Fruit fly (Drosophila melanogaster): ENCODE results near the gene Mkp.

Gene Mkp

DNA sequence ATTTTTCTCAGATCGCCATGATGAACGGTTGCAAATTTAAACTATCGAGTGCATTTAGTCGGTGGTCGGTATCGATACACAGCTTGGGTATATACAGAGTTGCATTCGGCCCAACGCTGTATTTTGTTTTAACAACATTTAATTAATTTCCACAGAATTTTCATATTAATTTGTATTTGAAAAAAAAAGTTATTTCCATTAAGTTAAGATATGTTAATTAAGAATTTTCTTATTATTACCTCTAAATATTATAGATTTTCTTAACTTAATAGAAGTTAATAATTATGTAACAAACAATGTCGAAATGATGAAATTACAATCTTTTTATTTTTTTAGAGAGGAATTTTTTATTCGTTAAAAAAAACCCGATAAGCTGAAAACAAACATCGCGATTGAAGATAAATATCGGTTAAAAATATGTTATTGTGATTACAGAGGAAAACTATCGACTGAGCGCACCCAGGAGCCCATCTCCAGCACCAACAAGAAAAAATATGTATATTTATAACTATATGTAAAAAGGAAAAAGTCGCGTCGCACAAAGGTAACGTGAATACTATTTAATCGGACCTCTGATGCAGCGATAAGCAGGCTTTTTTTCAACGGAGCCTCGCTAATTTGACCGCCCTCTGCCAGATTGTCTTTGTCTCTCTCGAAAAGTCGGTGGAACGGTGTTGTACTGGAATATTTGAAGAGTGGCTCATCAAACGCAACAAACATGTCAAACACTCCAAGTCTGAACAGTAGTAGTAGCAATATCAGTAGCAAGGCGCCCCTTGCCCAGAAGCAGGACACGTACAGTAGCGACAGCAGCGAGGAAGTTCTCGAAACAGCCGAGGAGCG is 15.6 kb upstream of the Mkp start, which contains the start of the genes rno and mri (continued):
- peak; percentile 28 for TF ChIP-seq Sox102F (GFP tag; optimal IDR thresholded peaks at IDR 0.05)
- peak; percentile 81 for TF ChIP-seq fkh (GFP tag; optimal IDR thresholded peaks at IDR 0.05)
- TF ChIP-seq CG31627 (GFP tag; optimal IDR thresholded peaks at IDR 0.05), result peak; percentile 40
- no peak for TF ChIP-seq CG11902 (GFP tag; optimal IDR thresholded peaks at IDR 0.05)
- TF ChIP-seq CG3919 (GFP tag; optimal IDR thresholded peaks at IDR 0.05), result peak; percentile 59

DNA sequence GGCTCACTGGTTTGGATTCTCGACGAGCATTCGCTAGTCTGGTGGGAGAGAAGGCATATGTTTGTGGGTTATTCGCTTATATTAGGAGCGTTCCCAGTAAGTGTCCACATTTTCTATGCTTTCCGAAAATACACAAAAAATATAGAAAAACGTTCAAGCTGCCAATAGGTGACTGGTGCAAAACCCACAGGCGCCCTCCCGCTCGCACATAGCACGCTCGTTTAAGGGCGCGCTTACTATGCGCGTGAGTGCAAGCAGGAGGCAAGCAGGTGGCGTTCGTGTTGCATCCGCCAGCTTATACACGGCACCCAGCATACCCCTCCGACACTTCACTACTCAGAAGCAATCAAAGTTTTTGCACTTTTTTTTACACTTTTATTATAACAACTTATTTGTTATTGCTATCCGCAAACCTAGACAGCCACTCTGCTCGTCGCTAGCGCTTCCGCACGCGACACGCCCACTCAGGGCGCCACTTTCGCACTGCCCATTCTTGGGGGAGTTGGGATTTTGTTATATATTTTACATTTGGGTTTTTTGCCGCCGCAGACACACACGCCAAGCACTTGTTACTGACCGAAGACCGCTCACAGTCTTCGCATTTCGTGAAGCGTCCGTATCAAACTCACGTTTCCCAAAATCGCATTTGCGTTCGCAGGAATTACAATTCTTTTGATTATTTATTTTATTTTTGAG is 14.9 kb upstream of the Mkp start:
- TF ChIP-seq CG3032 (tag; optimal IDR thresholded peaks at IDR 0.05) (no peak), CG9139 (GFP tag; optimal IDR thresholded peaks at IDR 0.05) (no peak), CG8319 (GFP tag; optimal IDR thresholded peaks at IDR 0.05) (no peak), CG34406 (GFP tag; optimal IDR thresholded peaks at IDR 0.05) (no peak), CG11294 (GFP tag; IDR thresholded peaks at IDR 0.05) (no peak), Blimp-1 (GFP tag; optimal IDR thresholded peaks at IDR 0.05) (no peak), Eip93F (GFP tag; optimal IDR thresholded peaks at IDR 0.05) (no peak), topi (GFP tag; optimal IDR thresholded peaks at IDR 0.05) (no peak), pdm3 (GFP tag; optimal IDR thresholded peaks at IDR 0.05) (no peak), CG6854 (GFP tag; optimal IDR thresholded peaks at IDR 0.05) (no peak), CG7368 (GFP tag; optimal IDR thresholded peaks at IDR 0.05) (no peak), fkh (GFP tag; optimal IDR thresholded peaks at IDR 0.05) (no peak), CG6163 (GFP tag; IDR thresholded peaks at IDR 0.05) (peak; percentile 68), Eip75B (GFP tag; optimal IDR thresholded peaks at IDR 0.05) (no peak), salr (GFP tag; optimal IDR thresholded peaks at IDR 0.05) (peak in 1 of 2 experiments; percentile 24), eg (GFP tag; IDR thresholded peaks at IDR 0.05) (peak; percentile 65), cyc (GFP tag; optimal IDR thresholded peaks at IDR 0.05) (no peak), Lpt (GFP tag; optimal IDR thresholded peaks at IDR 0.05) (peak; percentile 36), Gug (GFP tag; IDR thresholded peaks at IDR 0.05) (peak; percentile 33; the same call in 1 of the 2 replicates)

DNA sequence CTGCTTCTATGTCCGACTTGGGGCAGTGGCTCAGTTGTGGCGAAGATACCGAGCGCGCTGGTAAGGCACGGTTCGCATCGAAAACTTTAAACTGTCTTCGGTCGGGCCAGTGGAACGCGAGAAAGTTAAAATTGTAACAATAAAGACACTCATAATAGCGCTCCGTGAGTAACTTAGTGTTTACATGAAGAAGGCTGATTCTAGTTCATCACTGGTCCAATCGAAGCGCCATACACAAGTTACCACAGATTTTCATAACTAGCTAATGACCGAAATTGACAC is 4.1 kb downstream of the Mkp start:
- TF ChIP-seq CG8119 (GFP tag; IDR thresholded peaks at IDR 0.05), result no peak
- TF ChIP-seq CG11294 (GFP tag; IDR thresholded peaks at IDR 0.05), result no peak
- no peak for TF ChIP-seq fd85E (GFP tag; optimal IDR thresholded peaks at IDR 0.05)
- TF ChIP-seq Hr39 (GFP tag; optimal IDR thresholded peaks at IDR 0.05), result no peak
- no peak for TF ChIP-seq Ets21C (GFP tag; optimal IDR thresholded peaks at IDR 0.05)
- 0 out of 3 replicates have a peak, but pooled peaks have one; percentile 3 for TF ChIP-seq CG6163 (GFP tag; IDR thresholded peaks at IDR 0.05)
- no peak for TF ChIP-seq Sox14 (GFP tag; optimal IDR thresholded peaks at IDR 0.05)

DNA sequence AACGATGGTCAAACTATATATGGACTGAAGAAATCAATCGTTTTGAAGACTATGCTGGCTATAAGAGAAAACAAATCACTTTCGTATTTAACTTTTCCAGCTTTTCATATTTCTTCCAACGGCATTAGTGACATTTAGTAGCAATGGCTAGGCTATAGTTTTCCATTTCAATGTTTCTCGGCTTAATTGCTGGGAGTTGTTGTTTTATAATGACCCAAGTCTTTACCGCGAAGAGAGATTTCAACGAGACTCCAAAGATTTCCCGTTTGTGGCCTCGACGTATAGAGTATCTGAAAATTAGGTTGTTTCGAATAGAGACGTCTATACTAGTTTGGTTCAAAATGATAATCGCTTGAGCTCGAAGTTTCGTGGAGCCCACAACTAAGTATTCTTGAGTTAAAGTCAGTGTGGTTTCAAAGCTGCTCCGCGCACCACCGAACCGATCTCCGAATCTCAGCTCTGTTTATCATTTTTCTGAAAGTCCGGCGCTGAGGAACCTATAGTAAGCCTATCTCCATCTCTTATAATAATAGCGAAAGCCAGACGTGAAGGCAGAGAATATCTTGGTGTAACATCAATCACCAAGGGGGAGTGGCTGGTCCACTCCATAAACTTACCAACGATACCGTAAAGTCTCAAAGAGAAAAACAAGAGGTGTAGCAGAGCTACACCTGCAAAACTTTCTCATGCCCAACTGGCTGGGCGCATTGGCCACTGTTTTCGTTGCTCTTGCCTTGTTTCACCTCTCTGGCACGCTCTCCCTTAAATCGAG is 4.7 kb downstream of the Mkp start, which contains the start of gene CG13875:
TSS of gene CG13875 (plus strand) at position 434 of the 772 bp plus-strand sequence.
- no peak for TF ChIP-seq CG6808 (GFP tag; optimal IDR thresholded peaks at IDR 0.05)
- peak in 1 of 2 experiments; percentile 22 for TF ChIP-seq ss (GFP tag; optimal IDR thresholded peaks at IDR 0.05)
- no peak for TF ChIP-seq Sox15 (GFP tag; optimal IDR thresholded peaks at IDR 0.05)
- TF ChIP-seq CG6854 (GFP tag; optimal IDR thresholded peaks at IDR 0.05), result peak; percentile 20
- TF ChIP-seq CG6163 (GFP tag; IDR thresholded peaks at IDR 0.05), result 0 out of 3 replicates have a peak, but pooled peaks have one; percentile 32
- peak; percentile 21 for TF ChIP-seq CG1621 (tag; optimal IDR thresholded peaks at IDR 0.05)
- TF ChIP-seq CG11294 (GFP tag; IDR thresholded peaks at IDR 0.05), result no peak
- no peak for TF ChIP-seq CG8319 (GFP tag; optimal IDR thresholded peaks at IDR 0.05)
- peak; percentile 47 for TF ChIP-seq dsx (GFP tag; optimal IDR thresholded peaks at IDR 0.05; ENCODE audit: poor library complexity, severe bottlenecking)
- TF ChIP-seq CG6276 (GFP tag; optimal IDR thresholded peaks at IDR 0.05), result peak; percentile 10
- peak; percentile 26; the same call in 1 of the 2 replicates for TF ChIP-seq CG15336 (GFP tag; IDR thresholded peaks at IDR 0.05)
- no peak for TF ChIP-seq OdsH (GFP tag; optimal IDR thresholded peaks at IDR 0.05)
- TF ChIP-seq CG32006 (GFP tag; optimal IDR thresholded peaks at IDR 0.05), result peak; percentile 51
- TF ChIP-seq Sox102F (GFP tag; optimal IDR thresholded peaks at IDR 0.05), result no peak
- TF ChIP-seq CG31627 (GFP tag; optimal IDR thresholded peaks at IDR 0.05), result no peak
- no peak for TF ChIP-seq svp (GFP tag)
